Fruit fly (Drosophila melanogaster) whole organism, embryonic: Measurements from ENCODE around the gene GlcAT-P.

Experiments used
- Adf1 ChIP-seq: fragments of 200-800 bp; sonication (Bioruptor generic); IDR thresholded peaks from 2 replicates; pipeline ENCODE4 v1.3.6; 2022; ENCODE audit warnings: missing biosample characterization, missing genetic modification characterization
- CG10565 ChIP-seq: fragments of 200-800 bp; sonication (Bioruptor generic); optimal IDR thresholded peaks from 3 replicates; lab custom pipeline; 2016; ENCODE audit warnings: missing biosample characterization, mild to moderate bottlenecking, missing genetic modification characterization
- CG11085 ChIP-seq: fragments of 200-800 bp; sonication (Bioruptor generic); IDR thresholded peaks from 2 replicates; pipeline ENCODE4 v1.3.6; 2022; ENCODE audit warnings: missing biosample characterization, missing genetic modification characterization
- CG11247 ChIP-seq: fragments of 200-800 bp; sonication (Bioruptor generic); IDR thresholded peaks from 2 replicates; pipeline ENCODE4 v1.3.6; 2022; ENCODE audit warnings: missing biosample characterization, missing genetic modification characterization
- CG12155 ChIP-seq: fragments of 200-800 bp; sonication (Bioruptor generic); optimal IDR thresholded peaks from 3 replicates; lab custom pipeline; 2016; ENCODE audit warnings: missing biosample characterization, missing genetic modification characterization
- CG13424 ChIP-seq: fragments of 200-800 bp; sonication (Bioruptor generic); optimal IDR thresholded peaks from 2 replicates; lab custom pipeline; 2019; ENCODE audit warnings: missing biosample characterization, mild to moderate bottlenecking, missing genetic modification characterization, moderate library complexity
- CG1603 ChIP-seq: fragments of 200-800 bp; sonication (Bioruptor generic); optimal IDR thresholded peaks from 2 replicates; lab custom pipeline; 2019; ENCODE audit warnings: missing biosample characterization, mild to moderate bottlenecking, missing genetic modification characterization, moderate library complexity
- CG17359 ChIP-seq: fragments of 200-800 bp; sonication (Bioruptor generic); optimal IDR thresholded peaks from 3 replicates; lab custom pipeline; 2018; ENCODE audit warnings: missing biosample characterization, mild to moderate bottlenecking, missing genetic modification characterization, moderate library complexity
- CG18262 ChIP-seq: fragments of 200-800 bp; optimal IDR thresholded peaks from 3 replicates; lab custom pipeline; 2019; ENCODE audit warnings: missing biosample characterization, mild to moderate bottlenecking, missing genetic modification characterization, moderate library complexity
- CG1832 ChIP-seq: fragments of 200-800 bp; sonication (Bioruptor generic); optimal IDR thresholded peaks from 2 replicates; lab custom pipeline; 2017; ENCODE audit warnings: missing biosample characterization, mild to moderate bottlenecking, missing genetic modification characterization, inconsistent platforms
- CG18764 ChIP-seq: fragments of 200-800 bp; sonication (Bioruptor generic); optimal IDR thresholded peaks from 3 replicates; lab custom pipeline; 2016; ENCODE audit warnings: missing biosample characterization, missing genetic modification characterization
- CG3847 ChIP-seq: fragments of 200-800 bp; sonication (Bioruptor generic); IDR thresholded peaks from 2 replicates; pipeline ENCODE4 v1.3.6; 2022; ENCODE audit warnings: missing biosample characterization, missing genetic modification characterization
- CG43689 ChIP-seq: fragments of 200-800 bp; sonication (Bioruptor generic); IDR thresholded peaks from 2 replicates; pipeline ENCODE4 v1.3.6; 2022; ENCODE audit warnings: missing biosample characterization, missing genetic modification characterization
- CG4730 ChIP-seq: fragments of 200-800 bp; sonication (Bioruptor generic); IDR thresholded peaks from 2 replicates; pipeline ENCODE4 v1.3.6; 2022; ENCODE audit warnings: missing biosample characterization, missing genetic modification characterization
- CG5953 ChIP-seq: fragments of 200-800 bp; sonication (Bioruptor generic); IDR thresholded peaks from 2 replicates; pipeline ENCODE4 v1.3.6; 2022; ENCODE audit warnings: missing biosample characterization, missing genetic modification characterization
- CG6254 ChIP-seq: fragments of 200-800 bp; sonication (Bioruptor generic); optimal IDR thresholded peaks from 3 replicates; lab custom pipeline; 2017; ENCODE audit warnings: mild to moderate bottlenecking, missing biosample characterization, missing genetic modification reagents, missing genetic modification characterization
- CG7271 ChIP-seq: fragments of 200-800 bp; sonication (Bioruptor generic); optimal IDR thresholded peaks from 2 replicates; lab custom pipeline; 2018; ENCODE audit warnings: missing biosample characterization, mild to moderate bottlenecking, missing genetic modification characterization, moderate library complexity
- CG7357 ChIP-seq: fragments of 200-800 bp; sonication (Bioruptor generic); IDR thresholded peaks from 3 replicates; pipeline ENCODE4 v1.3.6; 2022; ENCODE audit warnings: missing biosample characterization, missing genetic modification characterization
- CG7556 ChIP-seq: fragments of 200-800 bp; sonication (Bioruptor generic); optimal IDR thresholded peaks from 2 replicates; lab custom pipeline; 2017; ENCODE audit warnings: missing biosample characterization, mild to moderate bottlenecking, missing genetic modification characterization
- Dek ChIP-seq: fragments of 200-800 bp; sonication (Bioruptor generic); optimal IDR thresholded peaks from 3 replicates; lab custom pipeline; 2019; ENCODE audit warnings: missing biosample characterization, mild to moderate bottlenecking, missing genetic modification characterization, moderate library complexity
- Dfd ChIP-seq, 2 experiments: fragments of >200 bp; optimal IDR thresholded peaks; 2 replicates each; lab custom pipeline; 2017; ENCODE audit warnings: missing biosample characterization in 2 of 2, missing genetic modification characterization in 2 of 2
- Dip3 ChIP-seq: fragments of 200-800 bp; sonication (Bioruptor generic); optimal IDR thresholded peaks from 3 replicates; lab custom pipeline; 2016; ENCODE audit warnings: missing biosample characterization, missing genetic modification characterization
- HHEX ChIP-seq: fragments of 200-800 bp; sonication (Bioruptor generic); optimal IDR thresholded peaks from 3 replicates; lab custom pipeline; 2017; ENCODE audit warnings: missing biosample characterization, mild to moderate bottlenecking, missing genetic modification characterization, missing genetic modification reagents
- Med ChIP-seq: fragments of 200-800 bp; sonication (Bioruptor generic); peaks from one replicate; lab custom pipeline; 2016; ENCODE audit warnings: missing biosample characterization, missing genetic modification characterization, mild to moderate bottlenecking, inconsistent platforms, moderate library complexity
- NK7.1 ChIP-seq: fragments of 200-800 bp; sonication (Bioruptor generic); optimal IDR thresholded peaks from 3 replicates; lab custom pipeline; 2016; ENCODE audit warnings: missing biosample characterization, missing genetic modification characterization
- Oaz ChIP-seq: fragments of 200-800 bp; sonication (Bioruptor generic); IDR thresholded peaks from 2 replicates; pipeline ENCODE4 v1.3.6; 2022; ENCODE audit warnings: missing biosample characterization, missing genetic modification characterization
- Oli ChIP-seq: fragments of 200-800 bp; sonication (Bioruptor generic); optimal IDR thresholded peaks from 2 replicates; lab custom pipeline; 2018; ENCODE audit warnings: missing biosample characterization, mild to moderate bottlenecking, missing genetic modification characterization, moderate library complexity
- ase ChIP-seq: fragments of 200-800 bp; sonication (Bioruptor generic); IDR thresholded peaks from 3 replicates; pipeline ENCODE4 v1.3.6; 2022; ENCODE audit warnings: missing biosample characterization, missing genetic modification characterization
- ash1 ChIP-seq: fragments of 200-800 bp; sonication (Bioruptor generic); optimal IDR thresholded peaks from 2 replicates; lab custom pipeline; 2018; ENCODE audit warnings: missing biosample characterization, mild to moderate bottlenecking, missing genetic modification characterization
- bowl ChIP-seq: fragments of 200-800 bp; sonication (Bioruptor generic); IDR thresholded peaks from 2 replicates; pipeline ENCODE4 v1.3.6; 2022; ENCODE audit warnings: missing biosample characterization, missing genetic modification characterization
- bsh ChIP-seq, 2 experiments: fragments of 200-800 bp; sonication (Bioruptor generic); optimal IDR thresholded peaks; 2 replicates each; lab custom pipeline; 2017 to 2018; ENCODE audit warnings: mild to moderate bottlenecking in 2 of 2, missing biosample characterization in 2 of 2, missing genetic modification characterization in 2 of 2, moderate library complexity in 1 of 2
- crol ChIP-seq: fragments of 200-800 bp; sonication (Bioruptor generic); IDR thresholded peaks from 2 replicates; pipeline ENCODE4 v1.3.6; 2022; ENCODE audit warnings: missing biosample characterization, missing genetic modification characterization
- dimm ChIP-seq: fragments of 200-800 bp; sonication (Bioruptor generic); IDR thresholded peaks from 2 replicates; pipeline ENCODE4 v1.3.6; 2022; ENCODE audit warnings: missing biosample characterization, missing genetic modification characterization
- dmrt99B ChIP-seq: fragments of 200-800 bp; sonication (Bioruptor generic); optimal IDR thresholded peaks from 2 replicates; lab custom pipeline; 2018; ENCODE audit warnings: missing biosample characterization, mild to moderate bottlenecking, missing genetic modification characterization, moderate library complexity
- fd3F ChIP-seq: fragments of 200-800 bp; sonication (Bioruptor generic); optimal IDR thresholded peaks from 2 replicates; lab custom pipeline; 2018; ENCODE audit warnings: missing biosample characterization, mild to moderate bottlenecking, missing genetic modification characterization, moderate library complexity
- fd64A ChIP-seq: fragments of 200-800 bp; sonication (Bioruptor generic); optimal IDR thresholded peaks from 3 replicates; lab custom pipeline; 2018; ENCODE audit warnings: missing biosample characterization, mild to moderate bottlenecking, missing genetic modification characterization
- fd96Cb ChIP-seq: fragments of 200-800 bp; sonication (Bioruptor generic); optimal IDR thresholded peaks from 2 replicates; lab custom pipeline; 2018; ENCODE audit warnings: missing biosample characterization, mild to moderate bottlenecking, missing genetic modification characterization, moderate library complexity
- hth ChIP-seq: fragments of >200 bp; optimal IDR thresholded peaks from 2 replicates; lab custom pipeline; 2017; ENCODE audit warnings: inconsistent platforms
- jumu ChIP-seq: fragments of 200-800 bp; sonication (Bioruptor generic); optimal IDR thresholded peaks from 3 replicates; lab custom pipeline; 2016; ENCODE audit warnings: missing biosample characterization, missing genetic modification characterization
- ken ChIP-seq: fragments of 200-800 bp; sonication (Bioruptor generic); IDR thresholded peaks from 3 replicates; pipeline ENCODE4 v1.3.6; 2022; ENCODE audit warnings: missing biosample characterization, missing genetic modification characterization
- lov ChIP-seq, 2 experiments: fragments of 200-800 bp in 1 of 2; fragments of >200 bp in 1 of 2; sonication (Bioruptor generic) in 1 of 2; IDR thresholded peaks in 1 of 2; optimal IDR thresholded peaks in 1 of 2; 2 replicates in 1 of 2; 3 replicates in 1 of 2; pipeline versions ENCODE4 v1.3.6 to Lab custom; 2017 to 2022; ENCODE audit warnings: missing biosample characterization in 1 of 2, missing genetic modification characterization in 1 of 2
- pho ChIP-seq: fragments of 200-800 bp; sonication (Bioruptor generic); optimal IDR thresholded peaks from 2 replicates; lab custom pipeline; 2016; ENCODE audit warnings: missing biosample characterization, missing genetic modification characterization
- salm ChIP-seq: fragments of 200-800 bp; sonication (Bioruptor generic); optimal IDR thresholded peaks from 2 replicates; lab custom pipeline; 2018; ENCODE audit warnings: missing biosample characterization, mild to moderate bottlenecking, missing genetic modification characterization
- sc ChIP-seq, 3 experiments: fragments of >200 bp in 2 of 3; fragments of 200-800 bp in 1 of 3; sonication (Bioruptor generic) in 1 of 3; optimal IDR thresholded peaks; 2 replicates in 2 of 3; 3 replicates in 1 of 3; lab custom pipeline; 2017; ENCODE audit warnings: mild to moderate bottlenecking in 1 of 3, missing biosample characterization in 1 of 3, missing genetic modification characterization in 1 of 3, missing genetic modification reagents in 1 of 3
- shn ChIP-seq: fragments of 200-800 bp; sonication (Bioruptor generic); optimal IDR thresholded peaks from 3 replicates; lab custom pipeline; 2016; ENCODE audit warnings: missing biosample characterization, missing genetic modification characterization
- stwl ChIP-seq: fragments of 200-800 bp; sonication (Bioruptor generic); optimal IDR thresholded peaks from 3 replicates; lab custom pipeline; 2018; ENCODE audit warnings: missing biosample characterization, mild to moderate bottlenecking, missing genetic modification characterization, moderate library complexity
- ttk ChIP-seq: fragments of 200-800 bp; sonication (Bioruptor generic); IDR thresholded peaks from 2 replicates; pipeline ENCODE4 v2.1.2; 2022; ENCODE audit warnings: missing biosample characterization, missing genetic modification characterization
- wdn ChIP-seq: fragments of 200-800 bp; sonication (Bioruptor generic); IDR thresholded peaks from 2 replicates; pipeline ENCODE4 v1.3.6; 2022; ENCODE audit warnings: missing biosample characterization, missing genetic modification characterization

GlcAT-P gene

dm6 chr3L:11215244-11216121, 18.1 kb upstream of the GlcAT-P start (continued):
- TF ChIP-seq CG3847 = peak; percentile 87
- TF ChIP-seq CG1832 = peak; percentile 50
- TF ChIP-seq ash1 (GFP tag; lab: Kevin White, UChicago) = peak; percentile 75
- peak; percentile 78 for TF ChIP-seq Oaz
- TF ChIP-seq CG43689 (GFP tag; lab: Robert Waterston, UW) = peak; percentile 61
- peak; percentile 90 for TF ChIP-seq CG5953 (GFP tag; lab: Robert Waterston, UW)
- TF ChIP-seq Adf1 (GFP tag; lab: Robert Waterston, UW) = peak; percentile 69
- TF ChIP-seq fd3F (GFP tag; lab: Kevin White, UChicago) = peak; percentile 76
- peak; percentile 84 for TF ChIP-seq jumu (GFP tag; lab: Kevin White, UChicago)
- TF ChIP-seq Med = peak; percentile 99
- peak; percentile 93 for TF ChIP-seq HHEX
- peak; percentile 77 for TF ChIP-seq CG13424 (tag; lab: Kevin White, UChicago)
- peak; percentile 57 for TF ChIP-seq CG7271
- TF ChIP-seq stwl = peak; percentile 27
- TF ChIP-seq bsh (GFP tag; optimal IDR thresholded peaks at IDR 0.05; lab: Kevin White, UChicago) = peak; percentile 59 to 84
- TF ChIP-seq Oli = peak; percentile 79
- peak; percentile 82 for TF ChIP-seq Dek
- TF ChIP-seq CG1603 = peak; percentile 91
- peak; percentile 84 for TF ChIP-seq CG7357 (GFP tag; lab: Robert Waterston, UW)
- TF ChIP-seq CG18262 (tag; lab: Kevin White, UChicago) = peak; percentile 84
- peak; percentile 88 for TF ChIP-seq Dip3 (GFP tag; lab: Kevin White, UChicago)
- no peak for TF ChIP-seq lov (optimal IDR thresholded peaks at IDR 0.05; lab: Kevin White, UChicago)
- TF ChIP-seq lov (GFP tag; IDR thresholded peaks at IDR 0.05; lab: Robert Waterston, UW) = peak; percentile 87
- peak; percentile 93 for TF ChIP-seq pho (GFP tag; lab: Kevin White, UChicago)
- TF ChIP-seq CG7556 = peak; percentile 90
- TF ChIP-seq CG11085 (GFP tag; lab: Robert Waterston, UW) = peak; percentile 90
- peak; percentile 90 for TF ChIP-seq ase (GFP tag; lab: Robert Waterston, UW)
- TF ChIP-seq fd96Cb (tag; lab: Kevin White, UChicago) = peak; percentile 79
- TF ChIP-seq CG4730 (GFP tag; lab: Robert Waterston, UW) = peak; percentile 89
- no peak for TF ChIP-seq hth (lab: Kevin White, UChicago)
- TF ChIP-seq CG18764 (GFP tag; lab: Kevin White, UChicago) = peak; percentile 86
- peak; percentile 56 for TF ChIP-seq salm (tag; lab: Kevin White, UChicago)
- TF ChIP-seq NK7.1 (GFP tag; lab: Kevin White, UChicago) = peak; percentile 80
- peak; percentile 92 for TF ChIP-seq ttk (GFP tag; lab: Robert Waterston, UW)
- peak; percentile 40 for TF ChIP-seq CG10565 (GFP tag; lab: Kevin White, UChicago)
- no peak for TF ChIP-seq sc (optimal IDR thresholded peaks at IDR 0.05; lab: Kevin White, UChicago)
- peak; percentile 71 for TF ChIP-seq sc (GFP tag; optimal IDR thresholded peaks at IDR 0.05; lab: Kevin White, UChicago)
- TF ChIP-seq bowl (GFP tag; lab: Robert Waterston, UW) = peak; percentile 82
- TF ChIP-seq CG17359 (tag; lab: Kevin White, UChicago) = peak; percentile 91
- TF ChIP-seq dmrt99B (tag; lab: Kevin White, UChicago) = peak; percentile 87
- peak; percentile 38; the same call in 1 of the 2 replicates for TF ChIP-seq crol (GFP tag; lab: Robert Waterston, UW)
- 0 out of 2 replicates have a peak, but pooled peaks have one; percentile 8 for TF ChIP-seq dimm
- peak; percentile 94 for TF ChIP-seq wdn (GFP tag; lab: Robert Waterston, UW)
- TF ChIP-seq ken (GFP tag; lab: Robert Waterston, UW) = peak; percentile 85
- TF ChIP-seq CG11247 = peak; percentile 93
- peak; percentile 83 for TF ChIP-seq CG12155
- peak; percentile 79 for TF ChIP-seq shn (GFP tag; lab: Kevin White, UChicago)
- TF ChIP-seq CG6254 (GFP tag; lab: Kevin White, UChicago) = peak; percentile 81
- TF ChIP-seq Dfd (GFP tag; optimal IDR thresholded peaks at IDR 0.05; lab: Kevin White, UChicago) = no peak
- TF ChIP-seq fd64A (GFP tag; lab: Kevin White, UChicago) = peak; percentile 77
